Worm (Caenorhabditis elegans) whole organism, L4 larva: ENCODE results near the gene F37H8.5.

Source experiments
- D1046.2 ChIP-seq: fragments of 200-800 bp; sonication (Bioruptor generic); IDR thresholded peaks from 2 replicates; pipeline ENCODE4 v1.3.6; 2022; ENCODE audit warnings: missing genetic modification characterization, missing compliant biosample characterization
- F10B5.3 ChIP-seq: sonication (generic microtip); optimal IDR thresholded peaks from 2 replicates; lab custom pipeline; 2016; ENCODE audit warnings: mild to moderate bottlenecking, missing genetic modification characterization, missing compliant biosample characterization
- F37D6.2 ChIP-seq: sonication (generic microtip); optimal IDR thresholded peaks from 2 replicates; lab custom pipeline; 2016; ENCODE audit warnings: mild to moderate bottlenecking, missing genetic modification characterization, missing compliant biosample characterization
- F44E2.7 ChIP-seq: fragments of 200-800 bp; sonication (Bioruptor generic); IDR thresholded peaks from 2 replicates; pipeline ENCODE4 v2.1.2; 2022; ENCODE audit warnings: missing genetic modification characterization, missing compliant biosample characterization
- R02D3.7 ChIP-seq: fragments of 150-350 bp; sonication (generic microtip); optimal IDR thresholded peaks from 3 replicates; lab custom pipeline; 2014; ENCODE audit warnings: missing biosample characterization, missing genetic modification characterization
- Y48G9A.11 ChIP-seq: fragments of 200-800 bp; sonication (Bioruptor generic); IDR thresholded peaks from 2 replicates; pipeline ENCODE4 v1.3.6; 2022; ENCODE audit warnings: missing genetic modification reagents, missing genetic modification characterization, missing compliant biosample characterization
- aha-1 ChIP-seq: fragments of 150-350 bp; peaks from one replicate; lab custom pipeline; 2014; ENCODE audit warnings: missing biosample characterization, missing genetic modification characterization
- ama-1 ChIP-seq: fragments of 150-350 bp; optimal IDR thresholded peaks from 2 replicates; lab custom pipeline; 2014; ENCODE audit warnings: inconsistent platforms, mixed read lengths
- arid-1 ChIP-seq: fragments of 200-800 bp; sonication (Bioruptor generic); conservative IDR thresholded peaks from 2 replicates; pipeline ENCODE4 v1.3.6; 2022; ENCODE audit warnings: missing genetic modification reagents, missing genetic modification characterization, missing compliant biosample characterization
- attf-4 ChIP-seq: sonication (generic microtip); optimal IDR thresholded peaks from 3 replicates; lab custom pipeline; 2017; ENCODE audit warnings: missing biosample characterization, missing genetic modification characterization
- ceh-20 ChIP-seq: fragments of 200-800 bp; sonication (Bioruptor generic); IDR thresholded peaks from 2 replicates; pipeline ENCODE4 v1.3.6; 2022; ENCODE audit warnings: missing genetic modification reagents, missing genetic modification characterization, missing compliant biosample characterization
- ceh-28 ChIP-seq: fragments of 150-350 bp; optimal IDR thresholded peaks from 2 replicates; lab custom pipeline; 2014; ENCODE audit warnings: missing biosample characterization, missing genetic modification reagents, missing genetic modification characterization
- ceh-44 ChIP-seq: fragments of 200-800 bp; sonication (Bioruptor generic); IDR thresholded peaks from 2 replicates; pipeline ENCODE4 v1.3.6; 2022; ENCODE audit warnings: missing genetic modification reagents, missing genetic modification characterization, missing compliant biosample characterization
- ceh-62 ChIP-seq: sonication (generic microtip); optimal IDR thresholded peaks from 2 replicates; lab custom pipeline; 2017; ENCODE audit warnings: missing biosample characterization, missing genetic modification characterization
- ceh-82 ChIP-seq: sonication (generic microtip); optimal IDR thresholded peaks from 2 replicates; lab custom pipeline; 2017; ENCODE audit warnings: missing biosample characterization, missing genetic modification characterization
- ces-1 ChIP-seq: fragments of 150-350 bp; sonication (generic microtip); optimal IDR thresholded peaks from 4 replicates; lab custom pipeline; 2014; ENCODE audit warnings: missing biosample characterization, missing genetic modification reagents, missing genetic modification characterization
- daf-12 ChIP-seq: fragments of 150-350 bp; optimal IDR thresholded peaks from 2 replicates; lab custom pipeline; 2014; ENCODE audit warnings: missing biosample characterization, missing genetic modification reagents, missing genetic modification characterization
- daf-19 ChIP-seq: fragments of 200-800 bp; sonication (Bioruptor generic); conservative IDR thresholded peaks from 2 replicates; pipeline ENCODE4 v1.3.6; 2022; ENCODE audit warnings: missing genetic modification characterization, missing compliant biosample characterization
- dpl-1 ChIP-seq: fragments of 150-350 bp; optimal IDR thresholded peaks from 2 replicates; lab custom pipeline; 2014; ENCODE audit warnings: missing biosample characterization, missing genetic modification reagents, missing genetic modification characterization
- gei-8 ChIP-seq: fragments of 200-800 bp; sonication (Bioruptor generic); optimal IDR thresholded peaks from 2 replicates; lab custom pipeline; 2018; ENCODE audit warnings: mild to moderate bottlenecking, missing genetic modification characterization, missing compliant biosample characterization
- hif-1 ChIP-seq, 2 experiments: sonication (generic microtip); optimal IDR thresholded peaks; 2 replicates each; lab custom pipeline; 2016 to 2017; ENCODE audit warnings: missing compliant biosample characterization in 2 of 2, missing genetic modification characterization in 2 of 2, missing genetic modification reagents in 2 of 2, missing genotype in 2 of 2, mild to moderate bottlenecking in 1 of 2
- hlh-30 ChIP-seq: sonication (generic microtip); optimal IDR thresholded peaks from 2 replicates; lab custom pipeline; 2017; ENCODE audit warnings: antibody characterized with exemption, mild to moderate bottlenecking, missing genetic modification characterization, missing compliant biosample characterization; ENCODE audit not compliant: insufficient read depth
- lim-7 ChIP-seq: fragments of 200-800 bp; sonication (Bioruptor generic); IDR thresholded peaks from 2 replicates; pipeline ENCODE4 v1.3.6; 2022; ENCODE audit warnings: missing genetic modification characterization, missing compliant biosample characterization
- lin-1 ChIP-seq: fragments of 200-800 bp; sonication (Bioruptor generic); IDR thresholded peaks from 2 replicates; pipeline ENCODE4 v1.3.6; 2022; ENCODE audit warnings: missing genetic modification reagents, missing genetic modification characterization, missing compliant biosample characterization
- lin-13 ChIP-seq: fragments of 150-350 bp; optimal IDR thresholded peaks from 2 replicates; lab custom pipeline; 2014; ENCODE audit warnings: missing biosample characterization, missing genetic modification reagents, missing genetic modification characterization
- lin-39 ChIP-seq: fragments of 150-350 bp; optimal IDR thresholded peaks from 2 replicates; lab custom pipeline; 2014; ENCODE audit warnings: missing biosample characterization, missing genetic modification reagents, missing genetic modification characterization
- lsy-2 ChIP-seq, 2 experiments: fragments of 150-350 bp in 1 of 2; sonication (generic microtip) in 1 of 2; optimal IDR thresholded peaks; 2 replicates each; lab custom pipeline; 2014 to 2017; ENCODE audit warnings: missing biosample characterization in 2 of 2, missing genetic modification characterization in 2 of 2
- madf-5 ChIP-seq, 2 experiments: fragments of 200-800 bp; sonication (Bioruptor generic); IDR thresholded peaks; 2 replicates each; pipeline ENCODE4 v1.3.6; 2022; ENCODE audit warnings: missing compliant biosample characterization in 2 of 2, missing genetic modification characterization in 2 of 2
- madf-9 ChIP-seq: fragments of 200-800 bp; sonication (Bioruptor generic); conservative IDR thresholded peaks from 2 replicates; pipeline ENCODE4 v1.3.6; 2022; ENCODE audit warnings: missing genetic modification reagents, missing genetic modification characterization, missing compliant biosample characterization
- mdt-29 ChIP-seq: fragments of 200-800 bp; sonication (Bioruptor generic); IDR thresholded peaks from 2 replicates; pipeline ENCODE4 v1.3.6; 2022; ENCODE audit warnings: missing genetic modification reagents, missing genetic modification characterization, missing compliant biosample characterization
- mep-1 ChIP-seq: fragments of 150-350 bp; sonication (generic microtip); optimal IDR thresholded peaks from 3 replicates; lab custom pipeline; 2014; ENCODE audit warnings: missing biosample characterization, missing genetic modification characterization
- mes-2 ChIP-seq: sonication (generic microtip); optimal IDR thresholded peaks from 2 replicates; lab custom pipeline; 2016; ENCODE audit warnings: missing genotype, mild to moderate bottlenecking, missing genetic modification characterization, missing compliant biosample characterization; ENCODE audit not compliant: poor library complexity, severe bottlenecking
- mxl-3 ChIP-seq: fragments of 200-800 bp; sonication (Bioruptor generic); optimal IDR thresholded peaks from 2 replicates; lab custom pipeline; 2018; ENCODE audit warnings: mild to moderate bottlenecking, missing genetic modification characterization, missing compliant biosample characterization
- nhr-11 ChIP-seq: fragments of 150-350 bp; optimal IDR thresholded peaks from 2 replicates; lab custom pipeline; 2014; ENCODE audit warnings: missing biosample characterization, missing genetic modification characterization
- nhr-237 ChIP-seq: sonication (generic microtip); optimal IDR thresholded peaks from 2 replicates; lab custom pipeline; 2017; ENCODE audit warnings: missing biosample characterization, missing genetic modification characterization
- nhr-25 ChIP-seq: sonication (generic microtip); optimal IDR thresholded peaks from 2 replicates; lab custom pipeline; 2017; ENCODE audit warnings: missing genetic modification characterization, mild to moderate bottlenecking, missing compliant biosample characterization, antibody characterized with exemption, moderate library complexity, borderline replicate concordance; ENCODE audit not compliant: insufficient read depth
- nhr-28 ChIP-seq: fragments of 150-350 bp; optimal IDR thresholded peaks from 2 replicates; lab custom pipeline; 2014; ENCODE audit warnings: missing biosample characterization, missing genetic modification characterization
- nhr-41 ChIP-seq: fragments of 200-800 bp; sonication (Bioruptor generic); IDR thresholded peaks from 2 replicates; pipeline ENCODE4 v1.3.6; 2022; ENCODE audit warnings: missing genetic modification reagents, missing genetic modification characterization, missing compliant biosample characterization
- nhr-42 ChIP-seq: fragments of 200-800 bp; sonication (Bioruptor generic); IDR thresholded peaks from 2 replicates; pipeline ENCODE4 v1.3.6; 2022; ENCODE audit warnings: missing genetic modification characterization, missing compliant biosample characterization
- nhr-48 ChIP-seq: sonication (generic microtip); optimal IDR thresholded peaks from 2 replicates; lab custom pipeline; 2016; ENCODE audit warnings: mild to moderate bottlenecking, missing genetic modification characterization, missing compliant biosample characterization
- nhr-6 ChIP-seq: fragments of 150-350 bp; optimal IDR thresholded peaks from 2 replicates; lab custom pipeline; 2014; ENCODE audit warnings: missing biosample characterization, missing genetic modification characterization
- php-3 ChIP-seq: fragments of 200-800 bp; sonication (Bioruptor generic); IDR thresholded peaks from 2 replicates; pipeline ENCODE4 v1.3.6; 2022; ENCODE audit warnings: missing genetic modification reagents, missing genetic modification characterization, missing compliant biosample characterization
- rbr-2 ChIP-seq: sonication (generic microtip); optimal IDR thresholded peaks from 2 replicates; lab custom pipeline; 2016; ENCODE audit warnings: missing genotype, missing genetic modification characterization, missing compliant biosample characterization
- saeg-2 ChIP-seq: fragments of 200-800 bp; sonication (Bioruptor generic); IDR thresholded peaks from 2 replicates; pipeline ENCODE4 v1.3.6; 2022; ENCODE audit warnings: missing genetic modification reagents, missing genetic modification characterization, missing compliant biosample characterization
- sdz-12 ChIP-seq: fragments of 200-800 bp; sonication (Bioruptor generic); optimal IDR thresholded peaks from 2 replicates; lab custom pipeline; 2018; ENCODE audit warnings: mild to moderate bottlenecking, missing genetic modification characterization, missing compliant biosample characterization
- set-16 ChIP-seq: fragments of 200-800 bp; sonication (Bioruptor generic); IDR thresholded peaks from 2 replicates; pipeline ENCODE4 v1.3.6; 2022; ENCODE audit warnings: missing genetic modification reagents, missing genetic modification characterization, missing compliant biosample characterization
- snpc-4 ChIP-seq: fragments of 150-350 bp; optimal IDR thresholded peaks from 2 replicates; lab custom pipeline; 2014; ENCODE audit warnings: missing biosample characterization, missing genetic modification characterization
- unc-130 ChIP-seq: sonication (generic microtip); optimal IDR thresholded peaks from 2 replicates; lab custom pipeline; 2016; ENCODE audit warnings: missing genetic modification reagents, missing genetic modification characterization, missing compliant biosample characterization
- vab-7 ChIP-seq: fragments of 200-800 bp; sonication (Bioruptor generic); IDR thresholded peaks from 2 replicates; pipeline ENCODE4 v1.3.6; 2022; ENCODE audit warnings: missing genetic modification reagents, missing genetic modification characterization, missing compliant biosample characterization
- zfp-3 ChIP-seq: fragments of 200-800 bp; sonication (Bioruptor generic); conservative IDR thresholded peaks from 2 replicates; pipeline ENCODE4 v1.3.6; 2022; ENCODE audit warnings: missing genetic modification reagents, missing genetic modification characterization, missing compliant biosample characterization
- ztf-11 ChIP-seq: fragments of 150-350 bp; optimal IDR thresholded peaks from 2 replicates; lab custom pipeline; 2014; ENCODE audit warnings: missing biosample characterization, missing genetic modification characterization

F37H8.5 gene

DNA sequence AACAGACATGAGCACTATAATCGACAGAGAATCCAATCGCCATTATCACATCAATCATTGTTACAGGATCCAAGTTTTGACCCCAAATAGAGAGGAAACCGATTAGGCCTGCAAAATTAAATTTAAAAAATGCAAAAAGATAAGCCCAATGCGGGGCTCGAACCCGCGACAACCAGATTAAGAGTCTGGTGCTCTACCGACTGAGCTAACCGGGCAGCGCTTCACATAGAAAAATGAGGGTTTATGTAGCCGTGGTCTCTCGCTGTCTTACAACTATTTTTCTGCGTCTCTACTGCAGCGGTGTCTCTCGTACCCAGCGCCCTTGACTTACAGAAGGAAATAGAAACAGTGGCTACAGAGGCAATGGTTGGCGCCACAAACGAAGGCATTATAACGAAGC is 30.3 kb upstream of the F37H8.5 start (continued):
- TF ChIP-seq madf-5 (GFP tag; IDR thresholded peaks at IDR 0.05; lab: Robert Waterston, UW) (0 out of 4 replicates have a peak, but pooled peaks of 1 of the 2 experiments have one; percentile 52), hif-1 (tag; optimal IDR thresholded peaks at IDR 0.05; lab: Kevin White, UChicago) (peak in 1 of 2 experiments; percentile 40), lin-13 (GFP tag; lab: Kevin White, UChicago) (peak; percentile 30), mep-1 (tag; lab: Kevin White, UChicago) (peak; percentile 72), zfp-3 (GFP tag; lab: Robert Waterston, UW) (no peak), ceh-20 (GFP tag; lab: Robert Waterston, UW) (peak; percentile 51; the same call in 1 of the 2 replicates), mes-2 (peak; percentile 70), aha-1 (tag; lab: Kevin White, UChicago) (no peak), lin-39 (tag; lab: Kevin White, UChicago) (no peak), lsy-2 (tag; optimal IDR thresholded peaks at IDR 0.05; lab: Kevin White, UChicago) (peak in 1 of 2 experiments; percentile 44), F37D6.2 (tag; lab: Kevin White, UChicago) (no peak), daf-12 (tag; lab: Kevin White, UChicago) (no peak), attf-4 (no peak), saeg-2 (GFP tag; lab: Robert Waterston, UW) (0 out of 2 replicates have a peak, but pooled peaks have one; percentile 53), ceh-82 (tag; lab: Kevin White, UChicago) (no peak), nhr-237 (tag; lab: Kevin White, UChicago) (no peak), hlh-30 (tag; lab: Kevin White, UChicago) (peak; percentile 29), arid-1 (GFP tag; lab: Robert Waterston, UW) (peak; percentile 68), lim-7 (peak; percentile 95), Y48G9A.11 (peak; percentile 65; the same call in 1 of the 2 replicates), ceh-62 (tag; lab: Kevin White, UChicago) (no peak), rbr-2 (peak; percentile 56), dpl-1 (GFP tag; lab: Kevin White, UChicago) (peak; percentile 20), nhr-28 (tag; lab: Kevin White, UChicago) (peak; percentile 34), daf-19 (GFP tag; lab: Robert Waterston, UW) (peak; percentile 77), ztf-11 (tag; lab: Kevin White, UChicago) (no peak), nhr-25 (no peak), D1046.2 (peak; percentile 83; the same call in 1 of the 2 replicates), R02D3.7 (tag; lab: Kevin White, UChicago) (no peak), php-3 (GFP tag; lab: Robert Waterston, UW) (peak; percentile 60), nhr-48 (tag; lab: Kevin White, UChicago) (no peak), ceh-28 (no peak), madf-9 (GFP tag; lab: Robert Waterston, UW) (peak; percentile 84), gei-8 (GFP tag; lab: Kevin White, UChicago) (no peak), ama-1 (no peak), lin-1 (GFP tag; lab: Robert Waterston, UW) (peak; percentile 47; the same call in 1 of the 2 replicates), nhr-6 (tag; lab: Kevin White, UChicago) (no peak), snpc-4 (tag; lab: Kevin White, UChicago) (no peak), set-16 (GFP tag; lab: Robert Waterston, UW) (no peak; the same call in 1 of the 2 replicates), nhr-41 (no peak), nhr-11 (tag; lab: Kevin White, UChicago) (no peak), unc-130 (GFP tag; lab: Kevin White, UChicago) (peak; percentile 14), ces-1 (GFP tag; lab: Kevin White, UChicago) (no peak), ceh-44 (GFP tag; lab: Robert Waterston, UW) (no peak), mxl-3 (GFP tag; lab: Kevin White, UChicago) (no peak), mdt-29 (GFP tag; lab: Robert Waterston, UW) (0 out of 2 replicates have a peak, but pooled peaks have one; percentile 45), sdz-12 (GFP tag; lab: Kevin White, UChicago) (no peak), F10B5.3 (no peak), vab-7 (peak; percentile 80), nhr-42 (GFP tag; lab: Robert Waterston, UW) (peak; percentile 74), F44E2.7 (GFP tag; lab: Robert Waterston, UW) (0 out of 2 replicates have a peak, but pooled peaks have one; percentile 14)
